Fruit fly (Drosophila melanogaster) whole organism: ENCODE measurements around the gene CG14545.

Experiments used
- CG8478 ChIP-seq: fragments of >200 bp; optimal IDR thresholded peaks from 2 replicates; lab custom pipeline; 2018; ENCODE audit warnings: inconsistent platforms
- usp ChIP-seq: fragments of >200 bp; optimal IDR thresholded peaks from 2 replicates; lab custom pipeline; 2017; ENCODE audit warnings: missing biosample characterization, missing genetic modification characterization, mixed read lengths

dm6 chr3R:25854825-25855224, 3.7 kb upstream of the CG14545 start:
- TF ChIP-seq CG8478 (lab: Kevin White, UChicago) (no peak), usp (GFP tag; lab: Kevin White, UChicago) (no peak)
